Worm (Caenorhabditis elegans) whole organism, L4 larva: Measurements from ENCODE around the gene ani-2.
A peak's percentile ranks its signal among the peaks of the same experiment; 100 is the strongest.

Experiments
- D1046.2 ChIP-seq: fragments of 200-800 bp; sonication (Bioruptor generic); IDR thresholded peaks from 2 replicates; pipeline ENCODE4 v1.3.6; 2022; ENCODE audit warnings: missing genetic modification characterization, missing compliant biosample characterization
- F10B5.3 ChIP-seq: sonication (generic microtip); optimal IDR thresholded peaks from 2 replicates; lab custom pipeline; 2016; ENCODE audit warnings: mild to moderate bottlenecking, missing genetic modification characterization, missing compliant biosample characterization
- F44E2.7 ChIP-seq: fragments of 200-800 bp; sonication (Bioruptor generic); IDR thresholded peaks from 2 replicates; pipeline ENCODE4 v2.1.2; 2022; ENCODE audit warnings: missing genetic modification characterization, missing compliant biosample characterization
- Y105C5A.15 ChIP-seq: fragments of 200-800 bp; sonication (Bioruptor generic); IDR thresholded peaks from 2 replicates; pipeline ENCODE4 v1.3.6; 2022; ENCODE audit warnings: missing genetic modification characterization, missing compliant biosample characterization
- Y48G9A.11 ChIP-seq: fragments of 200-800 bp; sonication (Bioruptor generic); IDR thresholded peaks from 2 replicates; pipeline ENCODE4 v1.3.6; 2022; ENCODE audit warnings: missing genetic modification reagents, missing genetic modification characterization, missing compliant biosample characterization
- Y5F2A.4 ChIP-seq: fragments of 200-800 bp; sonication (Bioruptor generic); optimal IDR thresholded peaks from 2 replicates; lab custom pipeline; 2018; ENCODE audit warnings: mild to moderate bottlenecking, missing genetic modification characterization, missing compliant biosample characterization
- ama-1 ChIP-seq: fragments of 150-350 bp; optimal IDR thresholded peaks from 2 replicates; lab custom pipeline; 2014; ENCODE audit warnings: inconsistent platforms, mixed read lengths
- arid-1 ChIP-seq: fragments of 200-800 bp; sonication (Bioruptor generic); conservative IDR thresholded peaks from 2 replicates; pipeline ENCODE4 v1.3.6; 2022; ENCODE audit warnings: missing genetic modification reagents, missing genetic modification characterization, missing compliant biosample characterization
- attf-4 ChIP-seq: sonication (generic microtip); optimal IDR thresholded peaks from 3 replicates; lab custom pipeline; 2017; ENCODE audit warnings: missing biosample characterization, missing genetic modification characterization
- ceh-20 ChIP-seq: fragments of 200-800 bp; sonication (Bioruptor generic); IDR thresholded peaks from 2 replicates; pipeline ENCODE4 v1.3.6; 2022; ENCODE audit warnings: missing genetic modification reagents, missing genetic modification characterization, missing compliant biosample characterization
- ceh-32 ChIP-seq: sonication (generic microtip); optimal IDR thresholded peaks from 2 replicates; lab custom pipeline; 2016; ENCODE audit warnings: mild to moderate bottlenecking, missing genetic modification characterization, missing compliant biosample characterization; ENCODE audit not compliant: poor library complexity
- ceh-44 ChIP-seq: fragments of 200-800 bp; sonication (Bioruptor generic); IDR thresholded peaks from 2 replicates; pipeline ENCODE4 v1.3.6; 2022; ENCODE audit warnings: missing genetic modification reagents, missing genetic modification characterization, missing compliant biosample characterization
- ceh-82 ChIP-seq: sonication (generic microtip); optimal IDR thresholded peaks from 2 replicates; lab custom pipeline; 2017; ENCODE audit warnings: missing biosample characterization, missing genetic modification characterization
- ces-1 ChIP-seq: fragments of 150-350 bp; sonication (generic microtip); optimal IDR thresholded peaks from 4 replicates; lab custom pipeline; 2014; ENCODE audit warnings: missing biosample characterization, missing genetic modification reagents, missing genetic modification characterization
- cey-2 ChIP-seq: sonication (generic microtip); optimal IDR thresholded peaks from 3 replicates; lab custom pipeline; 2017; ENCODE audit warnings: missing genetic modification characterization, mild to moderate bottlenecking, missing compliant biosample characterization, antibody characterized with exemption, borderline replicate concordance; ENCODE audit not compliant: insufficient read depth
- ctbp-1 ChIP-seq: fragments of 200-800 bp; sonication (Bioruptor generic); IDR thresholded peaks from 2 replicates; pipeline ENCODE4 v1.3.6; 2022; ENCODE audit warnings: missing genetic modification reagents, missing genetic modification characterization, missing compliant biosample characterization
- daf-16 ChIP-seq, 3 experiments: sonication (generic microtip); optimal IDR thresholded peaks; 2 replicates each; lab custom pipeline; 2016 to 2017; ENCODE audit warnings: missing genetic modification characterization in 3 of 3, missing genetic modification reagents in 3 of 3, mild to moderate bottlenecking in 2 of 3, missing compliant biosample characterization in 2 of 3, missing biosample characterization in 1 of 3, moderate library complexity in 1 of 3
- duxl-1 ChIP-seq: sonication (generic microtip); optimal IDR thresholded peaks from 2 replicates; lab custom pipeline; 2016; ENCODE audit warnings: mild to moderate bottlenecking, missing genetic modification characterization, moderate library complexity, missing compliant biosample characterization; ENCODE audit not compliant: poor library complexity
- dve-1 ChIP-seq: sonication (generic microtip); optimal IDR thresholded peaks from 2 replicates; lab custom pipeline; 2017; ENCODE audit warnings: antibody characterized with exemption, mild to moderate bottlenecking, missing genetic modification characterization, missing compliant biosample characterization; ENCODE audit not compliant: insufficient read depth
- egl-27 ChIP-seq: sonication (generic microtip); optimal IDR thresholded peaks from 3 replicates; lab custom pipeline; 2017; ENCODE audit warnings: missing biosample characterization, missing genetic modification reagents, missing genetic modification characterization
- egl-43 ChIP-seq: fragments of 200-800 bp; sonication (Bioruptor generic); IDR thresholded peaks from 2 replicates; pipeline ENCODE4 v1.3.6; 2022; ENCODE audit warnings: missing genetic modification reagents, missing genetic modification characterization, missing compliant biosample characterization
- fkh-10 ChIP-seq: fragments of 150-350 bp; optimal IDR thresholded peaks from 2 replicates; lab custom pipeline; 2014; ENCODE audit warnings: missing biosample characterization, missing genetic modification reagents, missing genetic modification characterization
- fos-1 ChIP-seq: fragments of 150-350 bp; optimal IDR thresholded peaks from 2 replicates; lab custom pipeline; 2014; ENCODE audit warnings: missing biosample characterization, missing genetic modification characterization
- gei-8 ChIP-seq: fragments of 200-800 bp; sonication (Bioruptor generic); optimal IDR thresholded peaks from 2 replicates; lab custom pipeline; 2018; ENCODE audit warnings: mild to moderate bottlenecking, missing genetic modification characterization, missing compliant biosample characterization
- hlh-30 ChIP-seq: sonication (generic microtip); optimal IDR thresholded peaks from 2 replicates; lab custom pipeline; 2017; ENCODE audit warnings: antibody characterized with exemption, mild to moderate bottlenecking, missing genetic modification characterization, missing compliant biosample characterization; ENCODE audit not compliant: insufficient read depth
- lim-7 ChIP-seq: fragments of 200-800 bp; sonication (Bioruptor generic); IDR thresholded peaks from 2 replicates; pipeline ENCODE4 v1.3.6; 2022; ENCODE audit warnings: missing genetic modification characterization, missing compliant biosample characterization
- lin-1 ChIP-seq: fragments of 200-800 bp; sonication (Bioruptor generic); IDR thresholded peaks from 2 replicates; pipeline ENCODE4 v1.3.6; 2022; ENCODE audit warnings: missing genetic modification reagents, missing genetic modification characterization, missing compliant biosample characterization
- lin-15B ChIP-seq: fragments of 150-350 bp; sonication (generic microtip); optimal IDR thresholded peaks from 3 replicates; lab custom pipeline; 2014; ENCODE audit warnings: missing biosample characterization, missing genetic modification characterization
- lin-38 ChIP-seq: fragments of 200-800 bp; sonication (Bioruptor generic); IDR thresholded peaks from 2 replicates; pipeline ENCODE4 v1.3.6; 2022; ENCODE audit warnings: missing genetic modification reagents, missing genetic modification characterization, missing compliant biosample characterization
- lsy-2 ChIP-seq, 2 experiments: fragments of 150-350 bp in 1 of 2; sonication (generic microtip) in 1 of 2; optimal IDR thresholded peaks; 2 replicates each; lab custom pipeline; 2014 to 2017; ENCODE audit warnings: missing biosample characterization in 2 of 2, missing genetic modification characterization in 2 of 2
- mdt-29 ChIP-seq: fragments of 200-800 bp; sonication (Bioruptor generic); IDR thresholded peaks from 2 replicates; pipeline ENCODE4 v1.3.6; 2022; ENCODE audit warnings: missing genetic modification reagents, missing genetic modification characterization, missing compliant biosample characterization
- mep-1 ChIP-seq: fragments of 150-350 bp; sonication (generic microtip); optimal IDR thresholded peaks from 3 replicates; lab custom pipeline; 2014; ENCODE audit warnings: missing biosample characterization, missing genetic modification characterization
- nhr-102 ChIP-seq: sonication (generic microtip); optimal IDR thresholded peaks from 2 replicates; lab custom pipeline; 2016; ENCODE audit warnings: mild to moderate bottlenecking, missing genetic modification characterization, moderate library complexity, missing compliant biosample characterization
- nhr-237 ChIP-seq: sonication (generic microtip); optimal IDR thresholded peaks from 2 replicates; lab custom pipeline; 2017; ENCODE audit warnings: missing biosample characterization, missing genetic modification characterization
- nhr-25 ChIP-seq: sonication (generic microtip); optimal IDR thresholded peaks from 2 replicates; lab custom pipeline; 2017; ENCODE audit warnings: missing genetic modification characterization, mild to moderate bottlenecking, missing compliant biosample characterization, antibody characterized with exemption, moderate library complexity, borderline replicate concordance; ENCODE audit not compliant: insufficient read depth
- nhr-28 ChIP-seq: fragments of 150-350 bp; optimal IDR thresholded peaks from 2 replicates; lab custom pipeline; 2014; ENCODE audit warnings: missing biosample characterization, missing genetic modification characterization
- nhr-41 ChIP-seq: fragments of 200-800 bp; sonication (Bioruptor generic); IDR thresholded peaks from 2 replicates; pipeline ENCODE4 v1.3.6; 2022; ENCODE audit warnings: missing genetic modification reagents, missing genetic modification characterization, missing compliant biosample characterization
- nhr-76 ChIP-seq: fragments of 150-350 bp; optimal IDR thresholded peaks from 2 replicates; lab custom pipeline; 2014; ENCODE audit warnings: missing biosample characterization, missing genetic modification characterization
- pqm-1 ChIP-seq: sonication (generic microtip); optimal IDR thresholded peaks from 2 replicates; lab custom pipeline; 2017; ENCODE audit warnings: missing biosample characterization, missing genetic modification characterization
- rbr-2 ChIP-seq: sonication (generic microtip); optimal IDR thresholded peaks from 2 replicates; lab custom pipeline; 2016; ENCODE audit warnings: missing genotype, missing genetic modification characterization, missing compliant biosample characterization
- saeg-2 ChIP-seq: fragments of 200-800 bp; sonication (Bioruptor generic); IDR thresholded peaks from 2 replicates; pipeline ENCODE4 v1.3.6; 2022; ENCODE audit warnings: missing genetic modification reagents, missing genetic modification characterization, missing compliant biosample characterization
- skn-1 ChIP-seq: fragments of 150-350 bp; optimal IDR thresholded peaks from 2 replicates; lab custom pipeline; 2014; ENCODE audit warnings: missing biosample characterization, missing genetic modification characterization
- snpc-4 ChIP-seq: fragments of 150-350 bp; optimal IDR thresholded peaks from 2 replicates; lab custom pipeline; 2014; ENCODE audit warnings: missing biosample characterization, missing genetic modification characterization
- spr-1 ChIP-seq: sonication (generic microtip); optimal IDR thresholded peaks from 2 replicates; lab custom pipeline; 2016; ENCODE audit warnings: mild to moderate bottlenecking, missing genetic modification characterization, missing compliant biosample characterization
- spr-3 ChIP-seq: fragments of 200-800 bp; sonication (Bioruptor generic); optimal IDR thresholded peaks from 2 replicates; lab custom pipeline; 2018; ENCODE audit warnings: mild to moderate bottlenecking, missing genetic modification characterization, missing compliant biosample characterization
- tra-1 ChIP-seq: fragments of 200-800 bp; sonication (Bioruptor generic); IDR thresholded peaks from 2 replicates; pipeline ENCODE4 v1.3.6; 2022; ENCODE audit warnings: missing genetic modification reagents, missing genetic modification characterization, missing compliant biosample characterization
- zfp-2 ChIP-seq: sonication (generic microtip); optimal IDR thresholded peaks from 2 replicates; lab custom pipeline; 2016; ENCODE audit warnings: mild to moderate bottlenecking, missing genetic modification characterization, missing compliant biosample characterization
- zip-2 ChIP-seq: fragments of 150-350 bp; optimal IDR thresholded peaks from 2 replicates; lab custom pipeline; 2014; ENCODE audit warnings: missing biosample characterization, missing genetic modification characterization
- ztf-7 ChIP-seq: fragments of 150-350 bp; optimal IDR thresholded peaks from 2 replicates; lab custom pipeline; 2014; ENCODE audit warnings: missing biosample characterization, missing genetic modification characterization

The ani-2 gene

ce11 chrII:6346551-6347079, 18.6 kb downstream of the ani-2 start (continued):
- TF ChIP-seq pqm-1 (tag; lab: Kevin White, UChicago) (no peak), ceh-32 (tag; lab: Kevin White, UChicago) (no peak), Y5F2A.4 (peak; percentile 57), lin-38 (peak; percentile 66), lsy-2 (tag; optimal IDR thresholded peaks at IDR 0.05; lab: Kevin White, UChicago) (peak; percentile 70 to 72), gei-8 (GFP tag; lab: Kevin White, UChicago) (peak; percentile 58), zfp-2 (no peak), nhr-28 (peak; percentile 26), lin-1 (peak; percentile 77; the same call in 1 of the 2 replicates), Y48G9A.11 (GFP tag; lab: Robert Waterston, UW) (no peak; the same call in 1 of the 2 replicates), Y105C5A.15 (GFP tag; lab: Robert Waterston, UW) (no peak), nhr-41 (GFP tag; lab: Robert Waterston, UW) (no peak), nhr-237 (tag; lab: Kevin White, UChicago) (no peak), cey-2 (tag; lab: Kevin White, UChicago) (no peak), ceh-20 (no peak), nhr-25 (tag; lab: Kevin White, UChicago) (peak; percentile 17), fos-1 (tag; lab: Kevin White, UChicago) (no peak), dve-1 (tag; lab: Kevin White, UChicago) (peak; percentile 78), snpc-4 (tag; lab: Kevin White, UChicago) (no peak), nhr-76 (tag; lab: Kevin White, UChicago) (peak; percentile 19), F44E2.7 (GFP tag; lab: Robert Waterston, UW) (no peak), D1046.2 (GFP tag; lab: Robert Waterston, UW) (no peak; the same call in 1 of the 2 replicates), ctbp-1 (GFP tag; lab: Robert Waterston, UW) (peak; percentile 74), duxl-1 (tag; lab: Kevin White, UChicago) (no peak), ztf-7 (tag; lab: Kevin White, UChicago) (peak; percentile 64), spr-1 (tag; lab: Kevin White, UChicago) (peak; percentile 70), F10B5.3 (tag; lab: Kevin White, UChicago) (peak; percentile 30), saeg-2 (GFP tag; lab: Robert Waterston, UW) (peak; percentile 55; the same call in 1 of the 2 replicates), ama-1 (lab: Kevin White, UChicago) (peak; percentile 93), zip-2 (tag; lab: Kevin White, UChicago) (peak; percentile 46), mep-1 (tag; lab: Kevin White, UChicago) (peak; percentile 92), attf-4 (tag; lab: Kevin White, UChicago) (no peak), egl-43 (GFP tag; lab: Robert Waterston, UW) (peak; percentile 29; the same call in 1 of the 2 replicates), ceh-44 (GFP tag; lab: Robert Waterston, UW) (no peak), ceh-82 (tag; lab: Kevin White, UChicago) (no peak), arid-1 (GFP tag; lab: Robert Waterston, UW) (peak; percentile 56; the same call in 1 of the 2 replicates), fkh-10 (GFP tag; lab: Kevin White, UChicago) (no peak), egl-27 (tag; lab: Kevin White, UChicago) (no peak), ces-1 (GFP tag; lab: Kevin White, UChicago) (no peak), rbr-2 (tag; lab: Kevin White, UChicago) (peak; percentile 4), skn-1 (tag; lab: Kevin White, UChicago) (no peak), lim-7 (GFP tag; lab: Robert Waterston, UW) (peak; percentile 53; the same call in 1 of the 2 replicates), hlh-30 (tag; lab: Kevin White, UChicago) (peak; percentile 61), daf-16 (GFP tag; optimal IDR thresholded peaks at IDR 0.05; lab: Kevin White, UChicago) (peak; percentile 16 to 76), daf-16 (tag; optimal IDR thresholded peaks at IDR 0.05; lab: Kevin White, UChicago) (peak; percentile 89), lin-15B (tag; lab: Kevin White, UChicago) (no peak), nhr-102 (tag; lab: Kevin White, UChicago) (peak; percentile 76), tra-1 (GFP tag; lab: Robert Waterston, UW) (peak; percentile 80), spr-3 (peak; percentile 50), mdt-29 (peak; percentile 86)
